Worm (Caenorhabditis elegans) whole organism, L2 larva: ENCODE results near the gene far-5.
A peak's percentile ranks its signal among the peaks of the same experiment; 100 is the strongest.

ENCODE experiments used
- ama-1 ChIP-seq: fragments of 150-350 bp; optimal IDR thresholded peaks from 2 replicates; lab custom pipeline; 2018; ENCODE audit warnings: inconsistent platforms
- ceh-82 ChIP-seq: fragments of 150-350 bp; optimal IDR thresholded peaks from 2 replicates; lab custom pipeline; 2014; ENCODE audit warnings: missing biosample characterization, missing genetic modification characterization
- egl-27 ChIP-seq: sonication (generic microtip); optimal IDR thresholded peaks from 3 replicates; lab custom pipeline; 2017; ENCODE audit warnings: missing biosample characterization, missing genetic modification reagents, missing genetic modification characterization
- elt-1 ChIP-seq: fragments of 150-350 bp; optimal IDR thresholded peaks from 2 replicates; lab custom pipeline; 2014; ENCODE audit warnings: missing biosample characterization, missing genetic modification characterization
- elt-3 ChIP-seq: sonication (generic microtip); optimal IDR thresholded peaks from 2 replicates; lab custom pipeline; 2017; ENCODE audit warnings: missing biosample characterization, missing genetic modification characterization
- gmeb-1 ChIP-seq: fragments of 150-350 bp; optimal IDR thresholded peaks from 2 replicates; lab custom pipeline; 2014; ENCODE audit warnings: missing biosample characterization, missing genetic modification characterization
- lin-39 ChIP-seq: fragments of 150-350 bp; optimal IDR thresholded peaks from 2 replicates; lab custom pipeline; 2014; ENCODE audit warnings: missing biosample characterization, missing genetic modification reagents, missing genetic modification characterization
- nhr-11 ChIP-seq: fragments of 150-350 bp; optimal IDR thresholded peaks from 2 replicates; lab custom pipeline; 2014; ENCODE audit warnings: missing biosample characterization, missing genetic modification characterization
- nhr-25 ChIP-seq: fragments of 150-350 bp; sonication (generic microtip); optimal IDR thresholded peaks from 3 replicates; lab custom pipeline; 2014; ENCODE audit warnings: missing biosample characterization, missing genetic modification characterization
- peb-1 ChIP-seq: fragments of 150-350 bp; optimal IDR thresholded peaks from 2 replicates; lab custom pipeline; 2014; ENCODE audit warnings: missing biosample characterization, missing genetic modification characterization
- sma-9 ChIP-seq, 2 experiments: fragments of 150-350 bp in 1 of 2; sonication (generic microtip) in 1 of 2; optimal IDR thresholded peaks; 2 replicates each; lab custom pipeline; 2014 to 2016; ENCODE audit warnings: missing genetic modification characterization in 2 of 2, mild to moderate bottlenecking in 1 of 2, missing biosample characterization in 1 of 2, missing compliant biosample characterization in 1 of 2, missing genetic modification reagents in 1 of 2, moderate library complexity in 1 of 2

ce11 chrV:13011904-13012303 lies 16.5 kb downstream of the far-5 start:
- TF ChIP-seq nhr-11 (tag; lab: Kevin White, UChicago) (no peak), elt-1 (tag; lab: Kevin White, UChicago) (no peak), nhr-25 (tag; lab: Kevin White, UChicago) (no peak), elt-3 (tag; lab: Kevin White, UChicago) (no peak), egl-27 (tag; lab: Kevin White, UChicago) (no peak), lin-39 (no peak), gmeb-1 (peak; percentile 22), ama-1 (lab: Kevin White, UChicago) (no peak), peb-1 (tag; lab: Kevin White, UChicago) (no peak), sma-9 (GFP tag; optimal IDR thresholded peaks at IDR 0.05; lab: Kevin White, UChicago) (peak; percentile 78), sma-9 (tag; optimal IDR thresholded peaks at IDR 0.05; lab: Kevin White, UChicago) (no peak), ceh-82 (tag; lab: Kevin White, UChicago) (no peak)
